Worm (Caenorhabditis elegans): ENCODE data around the gene C29F9.6.
"Not testable (repeated sequence)": the region's sequence is repeated elsewhere in the genome, so short reads cannot be mapped to it uniquely, and the experiment has no call there.

C29F9.6 gene

DNA sequence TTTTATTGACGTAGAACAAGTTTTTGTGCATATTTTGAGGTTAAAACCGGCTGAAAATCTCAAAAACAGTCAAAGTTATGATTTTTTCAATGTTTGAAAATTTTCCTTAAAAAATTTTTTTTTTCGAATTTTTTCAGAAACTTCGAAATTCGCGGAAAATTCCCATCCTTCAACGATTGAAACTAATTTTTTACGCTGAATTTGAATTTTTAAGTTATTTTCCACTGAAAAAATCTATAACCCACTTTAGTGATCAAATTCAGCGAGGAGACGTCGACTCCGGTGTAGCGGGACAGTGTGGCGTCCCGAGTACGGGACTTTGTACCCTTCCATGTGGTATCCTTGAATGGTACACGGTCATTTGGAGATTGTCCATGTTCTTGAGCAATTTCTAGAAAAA is 22.5 kb upstream of the C29F9.6 start:
- TF ChIP-seq ceh-13 (GFP tag; optimal IDR thresholded peaks at IDR 0.05) (no peak), F13C5.2 (tag; optimal IDR thresholded peaks at IDR 0.05) (no peak), aly-1 (tag; optimal IDR thresholded peaks at IDR 0.05) (no peak), ceh-36 (tag; optimal IDR thresholded peaks at IDR 0.05) (no peak)

DNA sequence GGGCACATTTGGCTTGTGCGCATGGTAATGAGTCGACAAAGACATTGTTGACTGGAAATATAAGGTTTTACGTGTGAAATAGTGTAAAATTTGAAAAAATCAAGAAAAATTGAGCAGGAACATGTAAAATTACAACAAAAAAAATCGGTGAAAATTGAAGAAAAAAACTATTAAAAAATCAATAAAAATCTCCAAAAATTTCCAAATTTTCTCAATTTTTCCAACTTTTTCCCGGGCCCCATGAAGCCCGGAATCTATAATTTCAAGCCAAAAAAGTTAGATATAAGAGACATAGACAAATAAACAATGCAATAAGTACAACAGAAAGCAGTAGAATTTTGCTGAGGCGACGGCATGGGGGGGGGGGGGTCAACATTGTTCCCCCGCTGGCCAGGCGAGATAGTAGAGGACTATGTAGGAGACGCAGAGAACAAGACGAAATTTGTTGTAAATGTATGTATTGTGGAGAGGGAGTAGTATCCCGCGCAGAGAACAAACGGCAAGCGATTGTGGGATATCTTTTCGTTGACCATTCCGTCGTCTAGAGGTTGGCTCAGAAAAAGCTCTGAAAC is 19.9 kb upstream of the C29F9.6 start, which contains the start of gene pat-4:
Gene pat-4 (minus strand): TSS at position 51 of the 572 bp plus-strand sequence.
- TF ChIP-seq ama-1 (optimal IDR thresholded peaks at IDR 0.05) (no peak), hmg-4 (GFP tag; optimal IDR thresholded peaks at IDR 0.05) (peak; percentile 61)

DNA sequence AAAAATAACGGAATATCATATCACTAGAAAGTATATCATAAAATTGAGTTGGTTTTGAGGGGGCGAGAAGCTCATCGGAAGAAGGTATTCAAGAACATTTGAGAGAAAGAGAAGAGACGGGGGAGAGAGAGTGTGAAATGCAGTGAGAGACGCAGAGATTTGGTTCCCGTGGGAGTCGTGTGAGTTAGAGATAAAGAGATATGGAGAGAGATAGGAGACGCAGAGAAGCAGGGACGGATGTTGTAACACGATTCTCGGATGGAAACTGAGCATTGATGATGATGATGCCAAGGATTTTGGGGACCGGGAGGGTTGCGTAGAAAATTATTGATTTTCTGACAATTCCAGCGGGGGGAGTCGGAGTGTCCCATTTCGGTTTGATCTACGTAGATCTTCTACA is 18.5 kb upstream of the C29F9.6 start:
- TF ChIP-seq ceh-36 (tag; optimal IDR thresholded peaks at IDR 0.05) (no peak), hmbx-1 (tag; optimal IDR thresholded peaks at IDR 0.05) (no peak), ets-7 (tag; optimal IDR thresholded peaks at IDR 0.05) (no peak), sea-1 (GFP tag; conservative IDR thresholded peaks at IDR 0.05) (no peak), F13C5.2 (tag; optimal IDR thresholded peaks at IDR 0.05) (no peak), B0310.2 (tag; optimal IDR thresholded peaks at IDR 0.05) (no peak), ceh-13 (GFP tag; optimal IDR thresholded peaks at IDR 0.05) (no peak), flt-1 (GFP tag; IDR thresholded peaks at IDR 0.05) (no peak), hmg-4 (GFP tag; optimal IDR thresholded peaks at IDR 0.05) (no peak), tra-4 (tag; optimal IDR thresholded peaks at IDR 0.05) (no peak), scrt-1 (GFP tag; IDR thresholded peaks at IDR 0.05) (no peak), ama-1 (optimal IDR thresholded peaks at IDR 0.05) (no peak), pes-1 (GFP tag; IDR thresholded peaks at IDR 0.05) (no peak)

DNA sequence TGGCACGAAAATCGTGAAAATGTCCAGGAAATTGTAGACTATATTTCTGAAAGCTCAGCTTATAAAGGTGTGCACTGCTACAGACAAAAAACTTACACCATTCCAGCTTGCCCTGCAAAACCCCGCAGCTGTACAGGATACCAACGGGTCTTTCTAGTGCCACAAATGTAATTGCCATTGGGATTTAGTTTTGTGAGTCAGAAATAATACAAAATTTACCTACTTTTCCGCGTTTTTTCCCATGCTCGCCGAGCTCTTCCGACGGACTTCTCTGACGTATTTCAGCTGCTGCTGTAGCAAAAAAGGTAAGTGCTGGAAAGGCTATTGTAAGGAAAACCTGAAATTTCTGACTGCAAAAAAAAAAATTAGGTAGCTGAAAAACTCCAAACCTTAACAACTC is 17.7 kb upstream of the C29F9.6 start, which contains the start of gene C29F9.8:
Gene C29F9.8 (minus strand): TSS at position 101 of the 400 bp plus-strand sequence.
- not testable (repeated sequence) for TF ChIP-seq ets-7 (tag; optimal IDR thresholded peaks at IDR 0.05); tra-4 (tag; optimal IDR thresholded peaks at IDR 0.05); sea-1 (GFP tag; conservative IDR thresholded peaks at IDR 0.05)

DNA sequence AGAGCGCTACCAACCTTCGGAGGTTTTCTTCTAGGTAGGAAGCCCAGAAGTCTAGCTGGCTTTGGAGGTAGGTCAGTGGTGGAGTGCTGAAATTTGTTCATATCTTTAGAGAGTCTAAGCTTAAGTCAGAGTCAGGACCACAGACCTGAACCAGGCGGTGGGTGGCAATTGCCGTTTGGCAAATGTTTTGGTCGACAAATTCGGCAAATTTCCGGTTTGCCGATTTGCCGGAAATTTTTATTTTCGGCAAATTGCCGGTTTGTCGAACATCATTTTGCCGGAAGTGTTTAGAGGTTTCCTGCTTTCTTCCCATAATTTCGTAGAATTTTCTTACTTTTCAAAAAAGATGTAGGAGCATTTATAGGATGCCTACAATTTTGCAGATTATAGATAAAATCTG is 15.9 kb upstream of the C29F9.6 start, which contains the start of gene C29F9.9:
Gene C29F9.9 (minus strand): TSS at position 101 of the 400 bp plus-strand sequence.
- TF ChIP-seq hmbx-1 (tag; optimal IDR thresholded peaks at IDR 0.05); scrt-1 (GFP tag; IDR thresholded peaks at IDR 0.05); hnd-1 (tag; optimal IDR thresholded peaks at IDR 0.05): not testable (repeated sequence)

DNA sequence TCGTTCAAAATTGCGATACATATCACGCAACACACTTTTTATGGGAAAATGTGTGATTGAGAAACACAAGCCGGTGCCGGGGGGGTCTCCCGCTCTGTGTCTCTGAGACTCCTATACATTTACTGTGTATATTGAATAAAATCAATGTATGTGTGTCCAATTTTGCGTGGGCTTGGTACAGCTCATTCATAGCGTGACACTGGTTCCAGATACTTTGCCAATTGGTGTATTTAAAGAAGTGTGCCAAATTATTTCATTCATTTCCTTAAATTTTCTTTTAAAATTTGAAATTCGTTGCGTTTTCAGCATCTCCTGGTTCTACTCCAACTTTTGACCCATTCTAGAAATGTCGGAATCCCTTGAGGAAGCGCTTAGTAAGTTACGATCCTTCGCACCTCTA is 2.5 kb downstream of the C29F9.6 start, which contains the start of gene C29F9.5:
Gene C29F9.5 (plus strand): TSS at position 301 of the 400 bp plus-strand sequence.
- no peak for TF ChIP-seq scrt-1 (GFP tag; IDR thresholded peaks at IDR 0.05)
- no peak for TF ChIP-seq B0310.2 (tag; optimal IDR thresholded peaks at IDR 0.05)
- no peak for TF ChIP-seq aly-1 (tag; optimal IDR thresholded peaks at IDR 0.05)
- TF ChIP-seq ceh-13 (GFP tag; optimal IDR thresholded peaks at IDR 0.05), result no peak
- no peak for TF ChIP-seq hnd-1 (tag; optimal IDR thresholded peaks at IDR 0.05)
- TF ChIP-seq pes-1 (GFP tag; IDR thresholded peaks at IDR 0.05), result no peak
- TF ChIP-seq tbx-11 (GFP tag; IDR thresholded peaks at IDR 0.05), result no peak
- no peak for TF ChIP-seq tra-4 (tag; optimal IDR thresholded peaks at IDR 0.05)
- TF ChIP-seq ama-1 (optimal IDR thresholded peaks at IDR 0.05), result no peak
- TF ChIP-seq tbx-37 (GFP tag; conservative IDR thresholded peaks at IDR 0.05), result no peak
- no peak for TF ChIP-seq sea-1 (GFP tag; conservative IDR thresholded peaks at IDR 0.05)

DNA sequence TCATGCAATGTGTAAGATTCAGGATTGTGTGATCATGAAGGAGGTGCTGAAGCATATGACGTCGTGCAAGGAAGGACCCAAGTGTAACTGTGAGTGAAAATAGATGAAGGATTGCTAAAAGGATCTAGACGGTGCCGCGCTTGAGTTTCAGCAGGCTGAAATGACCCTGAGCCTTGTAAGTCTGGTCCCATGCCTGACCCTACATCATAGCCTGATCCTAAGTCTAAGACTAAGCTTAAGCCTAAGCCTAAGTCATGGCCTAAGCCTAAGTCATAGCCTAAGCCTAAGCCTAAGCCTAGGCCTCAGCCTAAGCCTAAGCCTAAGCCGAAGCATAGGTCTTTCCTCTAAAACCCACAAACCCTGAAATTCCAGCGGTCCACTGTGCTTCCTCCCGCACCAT is 3.2 kb downstream of the C29F9.6 start:
- no peak for TF ChIP-seq ceh-13 (GFP tag; optimal IDR thresholded peaks at IDR 0.05)
- peak; percentile 45 for TF ChIP-seq ceh-36 (tag; optimal IDR thresholded peaks at IDR 0.05)
- TF ChIP-seq sea-1 (GFP tag; conservative IDR thresholded peaks at IDR 0.05), result no peak
- TF ChIP-seq scrt-1 (GFP tag; IDR thresholded peaks at IDR 0.05), result no peak

DNA sequence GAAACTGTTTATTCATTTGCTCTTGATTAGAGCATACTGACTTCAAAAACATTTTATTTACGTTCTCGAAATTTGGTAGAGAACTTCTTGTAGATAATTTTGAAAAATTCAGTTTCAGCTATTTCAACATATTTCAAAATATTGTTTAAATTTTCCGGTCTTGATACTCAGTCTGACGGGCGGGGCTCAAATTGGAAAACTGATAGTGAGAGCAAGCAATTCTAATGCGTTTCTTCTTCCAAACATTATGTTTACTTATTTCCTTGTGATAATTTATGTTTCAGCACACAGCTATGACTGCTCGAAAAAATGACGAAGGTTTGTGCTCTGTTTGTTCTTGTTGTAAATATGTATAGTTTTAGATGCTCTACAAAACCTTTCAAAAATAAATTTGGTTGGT is 5.5 kb downstream of the C29F9.6 start, which contains the start of gene pals-24:
Gene pals-24 (plus strand): TSS at position 237 of the 400 bp plus-strand sequence.
- TF ChIP-seq aly-1 (tag; optimal IDR thresholded peaks at IDR 0.05), result no peak
- no peak for TF ChIP-seq flt-1 (GFP tag; IDR thresholded peaks at IDR 0.05)
- no peak for TF ChIP-seq tbx-11 (GFP tag; IDR thresholded peaks at IDR 0.05)
- no peak for TF ChIP-seq tbx-37 (GFP tag; conservative IDR thresholded peaks at IDR 0.05)
- no peak for TF ChIP-seq pes-1 (GFP tag; IDR thresholded peaks at IDR 0.05)

DNA sequence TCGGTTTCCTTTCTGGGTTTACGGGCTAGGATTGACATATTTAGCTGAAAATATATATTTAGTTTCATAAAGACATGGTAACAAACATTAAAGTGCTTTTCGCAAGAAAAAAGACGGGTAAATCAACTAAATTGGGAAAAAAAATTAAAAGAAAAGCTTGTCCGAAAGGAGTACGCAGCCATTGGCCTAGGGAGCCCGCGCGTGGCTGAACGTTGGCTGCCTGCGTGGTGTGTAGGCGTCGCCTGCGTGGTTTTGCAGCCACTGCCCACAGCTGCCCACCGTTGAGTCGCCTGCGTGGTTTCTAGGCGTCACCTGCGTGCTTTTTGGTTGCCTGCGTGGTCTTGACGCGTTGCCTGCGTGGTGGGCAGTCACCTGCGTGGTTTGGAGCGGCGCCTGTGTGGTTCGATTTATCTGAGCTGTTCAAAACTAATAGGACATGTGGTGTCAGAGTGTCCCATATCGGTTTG is 7.3 kb downstream of the C29F9.6 start, which contains the start of gene C29F9.12:
Gene C29F9.12 (minus strand): TSS at position 51 of the 467 bp plus-strand sequence.
- not testable (repeated sequence) for TF ChIP-seq hmg-4 (GFP tag; optimal IDR thresholded peaks at IDR 0.05); pes-1 (GFP tag; IDR thresholded peaks at IDR 0.05); ceh-13 (GFP tag; optimal IDR thresholded peaks at IDR 0.05)

All from whole organism, early embryonic.